Worm (Caenorhabditis elegans) whole organism, L2 larva: Measurements from ENCODE around the gene pigk-1.

Source experiments
- Y55F3AM.14 ChIP-seq: fragments of 200-800 bp; sonication (Bioruptor generic); optimal IDR thresholded peaks from 2 replicates; lab custom pipeline; 2018; ENCODE audit warnings: mild to moderate bottlenecking, missing genetic modification characterization, missing compliant biosample characterization
- alr-1 ChIP-seq: fragments of 150-350 bp; optimal IDR thresholded peaks from 2 replicates; lab custom pipeline; 2014; ENCODE audit warnings: missing biosample characterization, missing genetic modification characterization
- ceh-16 ChIP-seq: fragments of 150-350 bp; optimal IDR thresholded peaks from 2 replicates; lab custom pipeline; 2014; ENCODE audit warnings: missing biosample characterization, missing genetic modification characterization
- lin-11 ChIP-seq: fragments of 150-350 bp; sonication (generic microtip); optimal IDR thresholded peaks from 2 replicates; lab custom pipeline; 2014; ENCODE audit warnings: missing biosample characterization, missing genetic modification characterization, inconsistent platforms, mixed read lengths
- lin-39 ChIP-seq: fragments of 150-350 bp; optimal IDR thresholded peaks from 2 replicates; lab custom pipeline; 2014; ENCODE audit warnings: missing biosample characterization, missing genetic modification reagents, missing genetic modification characterization
- mdl-1 ChIP-seq, 2 experiments: fragments of 150-350 bp in 1 of 2; sonication (generic microtip) in 1 of 2; optimal IDR thresholded peaks; 2 replicates each; lab custom pipeline; 2017; ENCODE audit warnings: missing biosample characterization in 2 of 2, missing genetic modification characterization in 2 of 2
- nhr-11 ChIP-seq: fragments of 150-350 bp; optimal IDR thresholded peaks from 2 replicates; lab custom pipeline; 2014; ENCODE audit warnings: missing biosample characterization, missing genetic modification characterization
- nhr-12 ChIP-seq: fragments of 150-350 bp; optimal IDR thresholded peaks from 2 replicates; lab custom pipeline; 2014; ENCODE audit warnings: missing biosample characterization, missing genetic modification characterization
- nhr-237 ChIP-seq: fragments of 150-350 bp; optimal IDR thresholded peaks from 2 replicates; lab custom pipeline; 2014; ENCODE audit warnings: missing biosample characterization, missing genetic modification characterization
- nhr-6 ChIP-seq: fragments of 150-350 bp; optimal IDR thresholded peaks from 2 replicates; lab custom pipeline; 2014; ENCODE audit warnings: missing biosample characterization, missing genetic modification characterization
- nhr-77 ChIP-seq: fragments of 150-350 bp; optimal IDR thresholded peaks from 2 replicates; lab custom pipeline; 2014; ENCODE audit warnings: missing biosample characterization, missing genetic modification characterization
- skn-1 ChIP-seq: sonication (generic microtip); optimal IDR thresholded peaks from 2 replicates; lab custom pipeline; 2017; ENCODE audit warnings: missing biosample characterization, missing genetic modification characterization
- unc-39 ChIP-seq: fragments of 150-350 bp; optimal IDR thresholded peaks from 2 replicates; lab custom pipeline; 2014; ENCODE audit warnings: missing biosample characterization, missing genetic modification characterization
- unc-62 ChIP-seq: fragments of 150-350 bp; optimal IDR thresholded peaks from 2 replicates; lab custom pipeline; 2014; ENCODE audit warnings: missing biosample characterization, missing genetic modification reagents, missing genetic modification characterization

ce11 chrIV:11149454-11150163 lies 39.8 kb upstream of the pigk-1 start, which contains the start of the genes F01G4.6 and pfd-1:
- peak; percentile 62 for TF ChIP-seq skn-1 (tag; lab: Kevin White, UChicago)
- TF ChIP-seq ceh-16 (tag; lab: Kevin White, UChicago), result peak; percentile 31
- TF ChIP-seq nhr-77 (tag; lab: Kevin White, UChicago), result no peak
- no peak for TF ChIP-seq unc-39
- TF ChIP-seq nhr-237 (tag; lab: Kevin White, UChicago), result peak; percentile 49
- TF ChIP-seq Y55F3AM.14 (GFP tag; lab: Kevin White, UChicago), result peak; percentile 76
- TF ChIP-seq unc-62, result no peak
- TF ChIP-seq mdl-1 (tag; optimal IDR thresholded peaks at IDR 0.05; lab: Kevin White, UChicago), result peak; percentile 50 to 65
- no peak for TF ChIP-seq nhr-12 (tag; lab: Kevin White, UChicago)
- peak; percentile 95 for TF ChIP-seq lin-11 (tag; lab: Kevin White, UChicago)
- no peak for TF ChIP-seq nhr-11
- TF ChIP-seq nhr-6, result peak; percentile 92
- no peak for TF ChIP-seq lin-39 (tag; lab: Kevin White, UChicago)
- TF ChIP-seq alr-1, result no peak
